Fruit fly (Drosophila melanogaster): Measurements from ENCODE around the gene CG2854.
A peak's percentile ranks its signal among the peaks of the same experiment; 100 is the strongest.

Gene CG2854

DNA sequence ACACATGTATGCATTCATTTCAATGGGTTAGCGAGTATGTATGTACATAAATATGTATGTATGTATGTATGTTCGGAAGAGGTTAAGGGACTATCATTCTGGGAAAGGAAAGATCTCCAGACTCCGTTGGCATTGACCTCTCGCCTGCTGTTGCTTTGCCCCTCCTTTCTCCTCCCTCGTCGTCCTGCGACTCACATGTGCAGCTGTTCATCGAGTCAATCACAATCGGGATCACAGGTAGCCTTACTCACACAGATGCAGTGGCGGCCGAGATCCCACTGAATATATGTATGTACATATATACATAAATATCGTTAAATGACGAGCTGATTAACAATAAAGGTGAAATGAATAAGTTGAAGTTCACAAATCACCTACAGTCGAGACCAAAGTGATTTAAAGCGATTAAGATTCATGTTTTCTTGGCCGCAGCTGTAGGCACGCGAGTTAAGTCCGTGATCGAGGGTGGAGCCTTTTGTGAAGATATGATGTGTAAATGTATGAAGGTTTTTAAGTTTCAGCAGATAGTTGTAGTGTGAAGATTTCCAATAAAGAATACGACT lies 18.4 kb upstream of the CG2854 start:
- no peak for TF ChIP-seq CG17801 (GFP tag; optimal IDR thresholded peaks at IDR 0.05; ENCODE audit: partially characterized antibody)

DNA sequence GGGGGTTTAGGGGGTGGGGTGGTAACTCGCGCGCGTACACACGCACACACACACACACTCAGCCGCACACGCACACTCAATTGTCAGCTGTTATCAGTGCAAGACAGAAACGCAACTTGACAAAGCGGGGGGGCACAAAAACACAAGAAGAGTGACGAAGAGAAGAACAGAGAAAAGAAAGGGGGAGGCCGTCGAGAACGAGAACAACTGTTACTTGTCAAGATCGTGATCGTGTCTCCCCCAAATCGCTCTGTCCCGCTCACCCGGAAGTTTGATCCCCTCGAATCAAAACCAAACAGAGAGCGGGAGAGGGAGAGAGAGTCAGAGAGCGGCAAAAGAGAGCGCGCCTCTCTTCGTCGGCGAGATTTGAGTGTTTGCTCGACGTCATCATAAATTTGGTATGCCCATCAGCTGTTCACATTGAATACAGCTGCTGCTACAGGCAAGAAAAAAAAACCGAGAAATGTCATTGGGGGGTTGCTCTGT lies 9.5 kb upstream of the CG2854 start:
- TF ChIP-seq CG17801 (GFP tag; optimal IDR thresholded peaks at IDR 0.05; ENCODE audit: partially characterized antibody), result peak; percentile 66

DNA sequence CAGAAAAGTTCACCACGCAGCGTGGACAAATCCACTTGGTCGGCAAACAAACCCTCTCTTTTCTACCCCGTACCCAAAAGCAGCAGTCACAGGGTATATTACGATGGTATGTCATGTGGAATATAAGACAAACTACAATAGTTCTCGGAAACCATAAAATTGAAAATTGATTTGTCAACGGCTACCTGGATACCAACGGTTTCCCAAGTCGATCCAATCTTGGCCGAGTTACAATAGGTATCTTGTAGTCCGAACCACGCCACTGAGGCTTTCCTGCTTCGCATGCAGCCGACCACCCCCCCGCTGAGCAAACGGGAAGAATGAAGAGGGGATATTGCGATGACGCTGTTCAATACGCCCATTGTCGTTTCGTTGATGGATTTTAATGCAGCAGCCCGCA lies 8.6 kb upstream of the CG2854 start:
- TF ChIP-seq CG17801 (GFP tag; optimal IDR thresholded peaks at IDR 0.05; ENCODE audit: partially characterized antibody), result no peak

DNA sequence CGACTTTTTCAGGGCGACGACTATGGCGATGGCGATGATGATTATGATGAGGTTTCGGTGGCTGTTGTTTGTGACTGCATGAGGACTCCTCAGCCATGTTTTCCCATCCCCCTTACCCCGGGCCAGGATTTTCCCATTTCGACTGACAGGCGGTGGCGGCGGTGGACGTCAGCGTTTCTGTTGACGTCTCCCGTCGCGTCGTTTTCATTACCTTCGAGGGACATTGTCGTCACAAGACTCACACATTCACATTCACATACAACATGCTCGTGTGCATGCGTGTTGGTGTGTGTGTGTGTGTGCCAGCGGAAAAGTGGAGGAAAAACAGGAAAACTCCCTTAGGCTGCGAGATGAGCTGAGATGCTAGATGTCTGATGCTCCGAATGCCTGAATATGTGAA lies 7.1 kb upstream of the CG2854 start:
- TF ChIP-seq CG17801 (GFP tag; optimal IDR thresholded peaks at IDR 0.05; ENCODE audit: partially characterized antibody), result no peak

DNA sequence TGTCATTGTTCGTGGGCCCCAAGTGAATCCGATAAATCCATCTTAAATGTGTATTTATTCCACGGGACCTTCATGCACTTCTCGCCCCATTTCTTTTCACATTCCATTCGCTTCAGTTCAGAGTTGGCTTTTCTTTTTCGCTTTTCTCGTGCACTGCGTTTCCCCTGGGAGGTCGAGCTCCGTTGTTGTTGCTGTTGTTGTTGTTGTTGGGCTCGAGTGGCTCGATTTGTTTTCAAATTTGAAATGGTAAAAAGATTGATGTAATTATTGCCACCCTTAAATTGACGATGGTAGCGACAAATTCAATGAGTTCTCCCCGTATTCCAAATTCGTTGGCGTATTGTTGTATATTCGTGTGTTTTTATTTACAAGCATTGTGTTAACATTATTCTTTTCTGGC lies 6.0 kb upstream of the CG2854 start:
- TF ChIP-seq CG17801 (GFP tag; optimal IDR thresholded peaks at IDR 0.05; ENCODE audit: partially characterized antibody), result no peak

DNA sequence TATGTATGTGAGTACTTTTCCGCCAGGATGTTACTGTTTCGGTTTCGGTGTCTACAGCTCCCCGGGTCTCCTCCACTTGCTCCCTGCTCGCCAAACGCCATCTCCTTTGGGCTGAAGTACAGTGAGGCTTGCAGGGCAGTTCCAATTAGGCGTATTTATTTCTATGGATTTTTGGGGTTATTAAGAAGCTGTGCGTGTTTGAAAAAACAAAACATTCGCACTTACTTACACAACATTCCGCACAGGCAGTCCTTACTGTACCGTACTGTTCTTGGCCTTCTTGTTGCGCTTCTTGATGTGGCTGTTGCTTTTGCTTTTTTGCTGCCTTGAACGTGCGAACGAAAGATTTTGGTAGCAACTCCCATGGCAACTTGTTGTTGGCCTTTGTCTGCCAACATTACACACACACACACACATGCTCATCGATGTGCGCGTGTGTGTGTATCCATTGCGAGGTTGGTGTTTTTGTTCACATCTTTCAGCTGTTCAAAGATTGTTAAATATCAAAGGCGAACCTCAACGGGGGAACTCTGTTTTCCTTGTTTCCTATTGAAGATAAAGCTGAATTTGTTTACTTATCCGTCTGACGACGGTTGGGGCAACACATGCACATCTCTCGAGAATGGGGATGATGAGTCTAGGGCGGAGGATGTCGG lies 4.9 kb upstream of the CG2854 start:
- no peak for TF ChIP-seq CG17801 (GFP tag; optimal IDR thresholded peaks at IDR 0.05; ENCODE audit: partially characterized antibody)

DNA sequence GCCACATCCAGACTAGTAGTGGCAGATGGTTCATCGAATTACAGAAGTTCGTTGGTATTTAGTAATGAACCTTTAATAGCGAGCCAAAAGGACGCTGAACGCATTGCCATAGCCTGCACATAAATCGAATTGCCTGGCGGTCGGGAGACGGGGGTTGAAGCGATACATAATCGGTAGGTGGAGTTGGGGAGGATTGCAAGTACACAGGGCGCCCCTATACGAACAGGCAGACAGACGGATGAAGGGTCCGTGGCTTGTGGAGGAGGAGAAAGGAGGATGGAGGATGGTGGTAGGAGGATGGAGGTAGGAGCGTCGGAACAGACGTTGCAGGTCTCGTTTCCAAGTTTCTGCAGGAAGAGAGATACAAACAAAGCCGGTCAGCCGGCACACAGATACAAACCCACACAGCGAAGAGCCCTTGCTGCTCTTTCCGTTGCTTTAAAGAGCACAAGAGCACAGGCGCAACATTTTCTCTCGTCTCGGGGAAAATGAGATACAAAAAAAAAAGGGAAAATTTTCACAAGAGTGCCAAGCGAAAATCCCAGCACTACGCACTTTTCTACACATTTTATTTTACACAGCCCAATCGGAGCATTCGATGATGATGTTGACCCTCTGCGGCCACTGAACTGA lies 3.2 kb upstream of the CG2854 start:
- no peak for TF ChIP-seq CG17801 (GFP tag; optimal IDR thresholded peaks at IDR 0.05; ENCODE audit: partially characterized antibody)

DNA sequence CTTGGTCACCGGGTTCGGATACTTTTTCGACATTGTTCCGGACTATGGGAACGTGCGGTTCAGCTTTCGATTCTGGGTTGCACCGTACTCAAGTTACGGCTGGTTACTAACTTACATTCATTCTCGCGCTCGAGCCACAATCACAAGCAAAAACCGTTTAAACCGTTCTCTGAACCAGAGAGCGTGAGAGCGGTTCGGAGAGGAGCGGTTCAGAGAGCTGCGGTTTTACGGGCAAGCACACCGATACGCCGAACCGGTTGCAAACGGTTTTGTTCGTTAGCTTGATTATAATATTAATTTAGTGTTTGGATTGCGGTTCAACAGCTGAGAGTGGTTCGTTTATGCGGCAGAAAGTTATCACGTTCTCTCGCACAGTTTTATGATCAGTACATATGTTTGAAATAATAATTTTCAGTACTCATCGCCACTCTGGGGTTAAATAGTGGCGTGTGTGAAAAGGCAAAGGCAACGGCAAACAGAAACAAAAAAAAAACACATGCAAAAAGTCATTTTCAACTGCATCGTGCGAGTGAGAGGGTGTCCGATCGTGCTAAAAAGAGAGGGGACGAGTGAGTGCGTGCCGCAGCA lies 1.2 kb upstream of the CG2854 start, which contains the start of gene CG14050:
CG14050 (minus strand) TSS at position 560 of the 588 bp plus-strand sequence.
- TF ChIP-seq CG17801 (GFP tag; optimal IDR thresholded peaks at IDR 0.05; ENCODE audit: partially characterized antibody), result no peak

DNA sequence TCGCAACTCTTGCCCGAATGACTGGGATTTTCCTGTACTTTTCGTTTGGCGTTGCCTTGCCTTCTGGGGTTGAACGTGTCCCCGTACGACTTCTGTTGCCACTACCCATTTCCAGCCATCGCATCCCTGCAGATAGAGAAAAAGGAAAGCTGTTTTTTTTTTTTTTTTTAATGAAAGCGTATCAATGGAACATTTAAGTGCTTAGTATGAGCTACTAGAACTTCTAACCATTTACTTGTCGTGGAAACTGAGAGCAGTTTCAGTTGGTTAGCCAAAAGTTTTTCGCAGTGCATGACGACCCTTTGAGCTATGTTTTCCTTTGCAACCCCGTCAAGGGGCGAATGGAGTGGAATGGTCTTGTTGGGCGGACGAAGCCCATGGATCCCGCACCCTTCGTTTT lies 2.4 kb downstream of the CG2854 start:
- TF ChIP-seq CG17801 (GFP tag; optimal IDR thresholded peaks at IDR 0.05; ENCODE audit: partially characterized antibody), result no peak

DNA sequence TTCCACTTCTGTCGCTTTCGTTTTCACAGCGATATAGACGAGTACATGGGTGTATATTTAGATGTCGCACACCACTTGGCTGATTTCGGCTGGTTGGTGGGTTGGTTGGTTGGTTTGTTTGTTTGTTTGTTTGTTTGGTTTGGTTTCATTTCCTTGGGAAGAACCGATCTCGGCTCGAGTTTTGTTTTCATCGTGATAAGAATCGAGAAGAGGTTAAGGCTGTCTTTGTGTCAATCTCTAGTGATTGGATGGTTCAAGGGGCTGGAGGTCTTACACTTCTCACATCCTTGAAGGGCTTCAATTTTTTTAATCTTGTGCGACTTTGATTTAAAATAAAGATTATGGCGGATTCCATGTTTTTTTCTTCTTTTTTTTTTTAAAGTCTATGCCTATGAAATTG lies 5.9 kb downstream of the CG2854 start:
- no peak for TF ChIP-seq CG17801 (GFP tag; optimal IDR thresholded peaks at IDR 0.05; ENCODE audit: partially characterized antibody)

DNA sequence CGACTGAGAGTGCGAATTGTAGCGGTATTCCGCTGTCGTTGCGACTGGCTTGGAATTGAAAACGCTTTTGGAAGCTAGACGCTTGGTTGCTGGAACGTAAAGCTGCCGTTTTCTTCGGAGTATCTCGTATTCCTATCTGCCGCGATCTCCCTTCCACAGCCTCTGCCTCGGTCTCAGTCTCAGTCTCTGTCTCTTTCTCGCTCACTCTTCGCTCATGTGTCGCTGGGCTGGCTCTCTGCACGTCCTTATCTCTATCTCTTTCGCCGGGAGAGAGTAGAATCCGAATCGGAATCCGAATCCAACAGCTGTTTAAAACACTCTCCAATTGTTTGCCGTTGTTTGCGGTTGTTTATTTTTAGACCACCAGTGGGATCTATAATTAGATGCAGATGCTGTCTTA lies 7.1 kb downstream of the CG2854 start:
- TF ChIP-seq CG17801 (GFP tag; optimal IDR thresholded peaks at IDR 0.05; ENCODE audit: partially characterized antibody), result no peak

DNA sequence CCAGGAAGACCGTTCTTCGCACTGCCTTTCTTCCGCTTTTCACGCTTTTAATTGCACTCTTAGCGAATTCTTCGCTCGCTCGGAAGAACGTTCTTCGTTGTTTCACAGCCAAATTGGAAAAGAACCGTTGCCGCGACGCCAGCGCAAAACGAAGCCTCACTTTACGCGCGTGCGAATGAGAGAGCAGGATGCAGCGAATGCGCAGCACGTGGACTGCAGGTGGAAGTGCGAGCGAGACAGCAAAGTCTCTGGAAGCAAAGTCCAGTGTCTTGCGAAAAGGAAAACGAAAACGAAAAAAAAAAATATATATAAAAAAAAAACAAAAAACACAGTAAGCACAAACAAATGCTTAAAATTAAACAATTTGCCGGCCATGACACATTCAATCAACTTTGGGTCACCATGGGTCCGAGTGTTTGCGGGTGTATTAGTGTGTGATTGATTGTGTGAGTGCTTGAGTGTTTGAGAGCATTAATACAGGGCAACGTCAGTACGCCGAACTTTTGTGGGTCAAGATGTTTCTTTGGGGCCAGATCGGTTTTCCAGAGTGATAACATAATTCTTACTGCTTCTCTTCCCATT lies 7.7 kb downstream of the CG2854 start, which contains the start of gene Ilp6:
Ilp6 (minus strand) TSS at position 103 of the 582 bp plus-strand sequence.
- peak; percentile 64 for TF ChIP-seq CG17801 (GFP tag; optimal IDR thresholded peaks at IDR 0.05; ENCODE audit: partially characterized antibody)

DNA sequence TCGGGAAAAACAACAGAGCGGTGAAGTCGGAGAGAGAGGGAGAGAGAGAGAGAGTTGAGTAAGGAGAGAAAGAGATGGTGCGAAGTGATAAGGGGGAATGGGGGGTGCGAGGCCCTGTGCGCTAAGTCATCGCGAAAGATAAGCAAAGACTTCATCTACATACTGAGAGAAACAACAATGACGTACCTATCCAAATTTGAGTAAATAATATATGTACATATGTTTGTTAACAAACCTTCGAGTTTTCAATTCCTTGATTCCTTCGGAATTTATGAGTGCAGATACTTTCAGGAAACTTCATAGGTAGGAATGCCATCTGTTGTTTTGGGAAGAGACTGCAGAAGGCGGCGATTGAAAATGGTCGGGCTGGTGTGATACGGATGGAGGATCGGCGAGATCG lies 9.5 kb downstream of the CG2854 start:
- no peak for TF ChIP-seq CG17801 (GFP tag; optimal IDR thresholded peaks at IDR 0.05; ENCODE audit: partially characterized antibody)

DNA sequence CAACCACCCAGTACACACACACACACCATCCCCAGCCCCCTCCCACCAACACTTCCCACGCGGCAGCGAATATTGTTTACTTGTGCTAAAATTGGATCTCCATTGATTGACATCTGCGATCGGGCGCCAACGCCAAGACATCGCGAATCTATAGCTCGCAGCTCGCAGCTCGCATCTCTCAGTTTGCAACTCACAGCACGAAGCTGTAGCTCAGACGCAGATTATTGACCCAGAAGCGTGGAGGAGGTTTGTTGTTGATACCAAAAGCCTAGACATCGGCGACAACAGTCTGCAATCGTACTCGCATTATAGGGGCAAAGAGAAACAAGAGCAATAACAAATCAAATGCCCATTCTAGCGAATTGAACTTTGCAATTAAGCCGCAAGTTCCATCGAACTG lies 10.3 kb downstream of the CG2854 start:
- no peak for TF ChIP-seq CG17801 (GFP tag; optimal IDR thresholded peaks at IDR 0.05; ENCODE audit: partially characterized antibody)

DNA sequence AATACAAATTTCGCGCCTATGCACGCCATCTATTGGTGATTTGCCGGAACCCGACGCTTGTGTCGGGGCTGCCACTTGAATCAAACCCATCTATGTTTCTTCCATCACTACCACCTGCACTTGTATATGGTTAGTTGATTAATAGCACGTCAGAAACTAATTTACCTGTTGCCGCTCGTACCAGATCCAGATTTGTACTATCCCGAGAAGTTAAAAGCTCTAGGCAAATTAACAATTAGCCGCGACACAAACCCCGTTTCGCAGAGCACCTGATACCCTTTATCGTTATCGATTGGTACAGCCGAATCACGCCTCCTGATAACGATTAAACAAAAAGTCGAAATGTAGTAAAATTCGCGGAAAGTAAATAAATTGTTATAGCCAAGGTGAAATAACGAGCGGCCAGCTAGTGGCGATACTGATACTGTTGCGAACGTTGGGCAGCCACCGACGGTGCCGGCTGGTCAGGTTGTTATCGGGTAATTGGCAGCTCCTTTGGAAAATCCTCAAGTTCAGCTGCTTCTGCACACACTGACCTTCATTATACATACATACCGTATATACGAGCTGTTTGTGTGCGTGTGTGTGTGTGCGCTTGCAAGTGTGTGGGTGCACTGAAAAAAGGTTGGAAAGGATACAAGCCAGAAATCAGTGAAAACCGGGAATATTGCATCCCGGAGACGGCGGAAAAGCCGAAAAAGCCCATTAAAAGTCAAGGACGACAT lies 13.2 kb downstream of the CG2854 start:
- peak; percentile 4 for TF ChIP-seq CG17801 (GFP tag; optimal IDR thresholded peaks at IDR 0.05; ENCODE audit: partially characterized antibody)

Measured in ovary, adult (tissue).